Worm (Caenorhabditis elegans) whole organism, late embryonic: ENCODE measurements around the gene ZK84.4.

ENCODE experiments used
- ceh-19 ChIP-seq: fragments of 200-800 bp; sonication (Bioruptor generic); optimal IDR thresholded peaks from 2 replicates; lab custom pipeline; 2018; ENCODE audit warnings: mild to moderate bottlenecking, missing genetic modification characterization, missing compliant biosample characterization
- ceh-22 ChIP-seq: sonication (generic microtip); optimal IDR thresholded peaks from 2 replicates; lab custom pipeline; 2017; ENCODE audit warnings: missing biosample characterization, missing genetic modification characterization
- hlh-8 ChIP-seq: sonication (generic microtip); optimal IDR thresholded peaks from 2 replicates; lab custom pipeline; 2016; ENCODE audit warnings: missing genotype, missing genetic modification characterization, missing compliant biosample characterization
- lin-11 ChIP-seq: fragments of 200-800 bp; sonication (Bioruptor generic); optimal IDR thresholded peaks from 2 replicates; lab custom pipeline; 2018; ENCODE audit warnings: mild to moderate bottlenecking, missing genetic modification characterization, missing compliant biosample characterization
- npax-4 ChIP-seq: sonication (generic microtip); optimal IDR thresholded peaks from 2 replicates; lab custom pipeline; 2016; ENCODE audit warnings: missing genetic modification characterization, missing compliant biosample characterization

DNA sequence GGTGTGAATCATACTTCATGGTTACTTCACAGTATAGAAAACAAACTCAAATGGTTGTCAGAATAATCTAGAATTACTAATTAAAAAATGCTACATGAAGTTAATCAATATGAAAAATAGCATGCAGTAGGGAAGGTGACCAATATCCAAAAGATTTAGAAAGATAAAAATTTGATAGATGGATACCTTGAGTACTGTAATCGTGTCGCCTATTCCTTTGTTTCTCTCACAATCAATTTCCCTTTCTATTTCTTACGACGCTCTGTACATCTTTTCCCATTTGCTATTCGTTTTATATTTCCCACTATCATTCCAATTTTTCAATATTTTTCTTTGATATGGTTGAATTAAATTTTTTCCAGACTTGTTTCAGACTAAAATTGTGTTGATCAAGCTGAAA lies 47.5 kb downstream of the ZK84.4 start, which contains the start of gene B0034.7:
- no peak for TF ChIP-seq ceh-22 (tag; lab: Kevin White, UChicago)
- no peak for TF ChIP-seq lin-11 (tag; lab: Kevin White, UChicago)
- no peak for TF ChIP-seq npax-4 (tag; lab: Kevin White, UChicago)
- no peak for TF ChIP-seq hlh-8 (tag; lab: Kevin White, UChicago)
- TF ChIP-seq ceh-19: no peak
